Fruit fly (Drosophila melanogaster): ENCODE data around the gene CG33310.

CG33310 gene

DNA sequence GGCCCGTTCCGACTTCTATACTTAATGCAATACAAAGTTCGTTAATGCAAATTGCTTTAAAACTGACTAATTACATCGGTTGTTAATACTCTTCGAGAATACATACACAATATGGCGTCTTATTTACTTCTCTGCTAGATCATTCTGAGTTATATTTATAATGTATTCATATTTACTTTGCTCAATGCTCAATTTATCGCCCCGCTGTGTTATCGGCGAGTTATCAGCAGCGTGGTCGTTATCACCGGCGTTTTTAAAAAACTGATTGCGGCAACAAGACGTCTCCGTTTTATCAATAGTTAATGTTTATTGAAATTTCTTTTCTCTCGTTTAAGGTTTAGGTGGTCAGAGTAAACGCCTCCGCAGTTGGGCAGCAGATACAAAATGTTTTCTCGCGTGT, 32.3 kb downstream of the CG33310 start:
- no peak for TF ChIP-seq CG1621 (tag; optimal IDR thresholded peaks at IDR 0.05)
- TF ChIP-seq CG3032 (tag; optimal IDR thresholded peaks at IDR 0.05) = no peak
- TF ChIP-seq spab (GFP tag; optimal IDR thresholded peaks at IDR 0.05) = no peak
- TF ChIP-seq CG6276 (GFP tag; optimal IDR thresholded peaks at IDR 0.05) = no peak
- no peak for TF ChIP-seq Hr4 (GFP tag; optimal IDR thresholded peaks at IDR 0.05)
- TF ChIP-seq Blimp-1 (GFP tag; optimal IDR thresholded peaks at IDR 0.05) = no peak
- no peak for TF ChIP-seq achi (GFP tag; optimal IDR thresholded peaks at IDR 0.05)
- TF ChIP-seq dsx (GFP tag; optimal IDR thresholded peaks at IDR 0.05; ENCODE audit: poor library complexity, severe bottlenecking) = no peak

DNA sequence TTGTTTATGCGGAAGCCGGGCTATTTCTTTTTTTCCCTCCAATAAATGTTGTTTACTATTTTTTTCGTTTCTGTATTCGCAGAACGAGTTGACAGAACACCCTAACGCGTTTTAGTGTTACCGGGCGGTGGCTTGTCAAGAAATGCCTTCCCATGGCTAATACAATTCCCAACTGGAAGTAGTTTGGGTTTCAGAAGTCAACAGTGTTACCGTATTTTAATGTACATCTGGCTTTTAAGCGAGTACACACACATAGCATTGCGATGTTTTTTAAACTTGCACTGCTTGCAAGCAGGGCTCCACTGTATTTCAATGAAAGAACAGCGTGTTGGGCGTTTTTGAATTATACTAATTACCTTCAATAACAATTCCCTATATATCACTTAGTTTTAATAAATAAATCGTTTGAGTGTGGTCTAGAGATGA, 33.9 kb downstream of the CG33310 start, which contains the start of gene TfIIS:
Gene TfIIS (minus strand): TSS at position 178 of the 426 bp plus-strand sequence.
- TF ChIP-seq Eip78C (GFP tag) (peak; percentile 21), fkh (GFP tag; optimal IDR thresholded peaks at IDR 0.05) (peak; percentile 47), CG7368 (GFP tag; optimal IDR thresholded peaks at IDR 0.05) (no peak), Eip93F (GFP tag; optimal IDR thresholded peaks at IDR 0.05) (no peak), Met (GFP tag; optimal IDR thresholded peaks at IDR 0.05) (no peak), svp (GFP tag) (peak; percentile 84)

DNA sequence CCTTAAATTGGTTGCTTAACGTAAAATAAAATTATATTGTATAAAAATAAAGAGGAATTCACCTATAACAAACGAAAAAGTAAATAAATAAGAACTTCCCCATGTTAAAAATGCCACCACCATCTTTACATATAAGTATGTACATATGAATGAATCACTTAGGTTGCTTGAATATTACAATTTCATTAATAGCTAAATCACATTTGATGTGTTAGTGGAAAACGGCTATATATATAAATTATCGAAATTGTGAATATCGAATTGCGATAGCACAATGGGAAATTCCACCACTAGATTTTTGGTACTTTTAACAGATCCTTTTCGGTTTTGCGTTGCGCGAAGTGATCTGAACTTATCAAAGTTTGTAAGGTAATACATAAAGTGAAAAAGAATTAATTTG, 34.7 kb downstream of the CG33310 start, which contains the start of the genes solo and vas:
Gene solo (plus strand): TSS at position 289 of the 400 bp plus-strand sequence.
Gene vas (plus strand): TSS at position 289 of the 400 bp plus-strand sequence.
- TF ChIP-seq lz (GFP tag; optimal IDR thresholded peaks at IDR 0.05) (peak; percentile 19), dac (GFP tag; optimal IDR thresholded peaks at IDR 0.05) (no peak), CG15336 (GFP tag; IDR thresholded peaks at IDR 0.05) (no peak), esn (GFP tag; optimal IDR thresholded peaks at IDR 0.05) (peak; percentile 9), Blimp-1 (GFP tag; optimal IDR thresholded peaks at IDR 0.05) (no peak), vri (GFP tag; optimal IDR thresholded peaks at IDR 0.05) (no peak), cyc (GFP tag; optimal IDR thresholded peaks at IDR 0.05) (peak; percentile 17), Hr39 (GFP tag; optimal IDR thresholded peaks at IDR 0.05) (peak; percentile 23), OdsH (GFP tag; optimal IDR thresholded peaks at IDR 0.05) (peak; percentile 33), Hr4 (GFP tag; optimal IDR thresholded peaks at IDR 0.05) (peak; percentile 45), CG11762 (GFP tag; optimal IDR thresholded peaks at IDR 0.05; ENCODE audit: insufficient read depth) (no peak), Gug (GFP tag; IDR thresholded peaks at IDR 0.05) (no peak), topi (GFP tag; optimal IDR thresholded peaks at IDR 0.05) (peak; percentile 17), CG3032 (tag; optimal IDR thresholded peaks at IDR 0.05) (peak; percentile 53), fkh (GFP tag; optimal IDR thresholded peaks at IDR 0.05) (no peak), acj6 (GFP tag; optimal IDR thresholded peaks at IDR 0.05) (peak; percentile 15), salr (GFP tag; optimal IDR thresholded peaks at IDR 0.05) (no peak), fd59A (GFP tag; optimal IDR thresholded peaks at IDR 0.05) (no peak), dsx (GFP tag; optimal IDR thresholded peaks at IDR 0.05; ENCODE audit: poor library complexity, severe bottlenecking) (no peak), Met (GFP tag; optimal IDR thresholded peaks at IDR 0.05) (no peak), CG7368 (GFP tag; optimal IDR thresholded peaks at IDR 0.05) (no peak), Eip75B (GFP tag; optimal IDR thresholded peaks at IDR 0.05) (no peak), CG6163 (GFP tag; IDR thresholded peaks at IDR 0.05) (0 out of 3 replicates have a peak, but pooled peaks have one; percentile 51), CG6276 (GFP tag; optimal IDR thresholded peaks at IDR 0.05) (no peak), pdm3 (GFP tag; optimal IDR thresholded peaks at IDR 0.05) (no peak), CG6854 (GFP tag; optimal IDR thresholded peaks at IDR 0.05) (no peak), CG9139 (GFP tag; optimal IDR thresholded peaks at IDR 0.05) (no peak), spab (GFP tag; optimal IDR thresholded peaks at IDR 0.05) (no peak), Lpt (GFP tag; optimal IDR thresholded peaks at IDR 0.05) (no peak), CG31627 (GFP tag; optimal IDR thresholded peaks at IDR 0.05) (peak; percentile 18), CG11294 (GFP tag; IDR thresholded peaks at IDR 0.05) (no peak), CG34406 (GFP tag; optimal IDR thresholded peaks at IDR 0.05) (no peak), Sox14 (GFP tag; optimal IDR thresholded peaks at IDR 0.05) (peak; percentile 41), CG4318 (GFP tag; optimal IDR thresholded peaks at IDR 0.05) (peak; percentile 2), CG10631 (GFP tag; optimal IDR thresholded peaks at IDR 0.05) (peak; percentile 19), svp (GFP tag) (peak; percentile 60), CG3919 (GFP tag; optimal IDR thresholded peaks at IDR 0.05) (no peak)

All from whole organism, prepupa.